Worm (Caenorhabditis elegans): ENCODE results near the gene piga-1.

DNA sequence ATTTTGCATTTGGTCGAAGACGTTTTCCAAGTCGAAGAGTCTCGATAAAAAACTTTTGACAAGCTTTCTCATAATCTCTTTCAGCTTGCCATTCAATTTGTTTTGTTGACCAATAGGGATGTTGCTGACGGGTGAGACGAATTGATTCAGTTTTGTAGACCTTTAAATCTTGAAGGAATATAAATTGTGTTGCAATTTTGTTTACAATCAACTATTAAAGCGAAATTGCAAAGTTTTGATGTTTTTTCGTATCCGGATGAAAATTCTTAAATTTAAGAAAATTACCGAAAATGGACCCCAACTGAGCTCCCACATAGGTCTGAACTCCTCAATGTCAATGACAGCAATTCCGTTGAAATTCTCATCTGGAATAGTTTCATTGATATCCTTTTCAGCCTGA lies 45.4 kb downstream of the piga-1 start:
- TF ChIP-seq him-1 (tag; optimal IDR thresholded peaks at IDR 0.05) (no peak), W03F9.2 (tag; optimal IDR thresholded peaks at IDR 0.05) (no peak), dao-5 (tag; optimal IDR thresholded peaks at IDR 0.05) (no peak)

Measured in whole organism, L4/young adult.